Fruit fly (Drosophila melanogaster) whole organism, embryonic: Measurements from ENCODE around the gene CG11723.

Experiments used
- Asciz ChIP-seq: fragments of 200-800 bp; sonication (Bioruptor generic); optimal IDR thresholded peaks from 2 replicates; lab custom pipeline; 2017; ENCODE audit warnings: missing biosample characterization, mild to moderate bottlenecking, missing genetic modification characterization, missing genetic modification reagents
- Blimp-1 ChIP-seq: fragments of 200-800 bp; sonication (Bioruptor generic); optimal IDR thresholded peaks from 3 replicates; lab custom pipeline; 2018; ENCODE audit warnings: missing biosample characterization, missing genetic modification characterization, mild to moderate bottlenecking, moderate library complexity, missing genetic modification reagents
- CG10321 ChIP-seq: fragments of 200-800 bp; sonication (Bioruptor generic); IDR thresholded peaks from 2 replicates; pipeline ENCODE4 v1.3.6; 2022; ENCODE audit warnings: missing biosample characterization, missing genetic modification characterization
- CG12071 ChIP-seq: fragments of 200-800 bp; sonication (Bioruptor generic); optimal IDR thresholded peaks from 3 replicates; lab custom pipeline; 2018; ENCODE audit warnings: missing biosample characterization, mild to moderate bottlenecking, missing genetic modification characterization
- CG12391 ChIP-seq: fragments of 200-800 bp; sonication (Bioruptor generic); optimal IDR thresholded peaks from 3 replicates; lab custom pipeline; 2018; ENCODE audit warnings: missing biosample characterization, mild to moderate bottlenecking, missing genetic modification characterization, moderate library complexity
- CG12769 ChIP-seq: fragments of 200-800 bp; sonication (Bioruptor generic); optimal IDR thresholded peaks from 2 replicates; lab custom pipeline; 2019; ENCODE audit warnings: missing biosample characterization, mild to moderate bottlenecking, missing genetic modification characterization, moderate library complexity
- CG13894 ChIP-seq: fragments of 200-800 bp; sonication (Bioruptor generic); optimal IDR thresholded peaks from 3 replicates; lab custom pipeline; 2018; ENCODE audit warnings: missing biosample characterization, mild to moderate bottlenecking, missing genetic modification characterization, moderate library complexity
- CG15269 ChIP-seq: fragments of 200-800 bp; sonication (Bioruptor generic); optimal IDR thresholded peaks from 2 replicates; lab custom pipeline; 2018; ENCODE audit warnings: missing biosample characterization, mild to moderate bottlenecking, missing genetic modification characterization, moderate library complexity
- CG17361 ChIP-seq: fragments of 200-800 bp; sonication (Bioruptor generic); IDR thresholded peaks from 3 replicates; pipeline ENCODE4 v1.3.6; 2022; ENCODE audit warnings: missing biosample characterization, missing genetic modification characterization
- CG1832 ChIP-seq: fragments of 200-800 bp; sonication (Bioruptor generic); optimal IDR thresholded peaks from 2 replicates; lab custom pipeline; 2017; ENCODE audit warnings: missing biosample characterization, mild to moderate bottlenecking, missing genetic modification characterization, inconsistent platforms
- CG2129 ChIP-seq: fragments of 200-800 bp; sonication (Bioruptor generic); IDR thresholded peaks from 2 replicates; pipeline ENCODE4 v1.3.6; 2022; ENCODE audit warnings: missing biosample characterization, missing genetic modification characterization; ENCODE audit not compliant: partially characterized antibody
- CG2199 ChIP-seq: fragments of 200-800 bp; sonication (Bioruptor generic); IDR thresholded peaks from 3 replicates; pipeline ENCODE4 v1.3.6; 2022; ENCODE audit warnings: missing biosample characterization, missing genetic modification characterization
- CG30403 ChIP-seq: fragments of 200-800 bp; sonication (Bioruptor generic); optimal IDR thresholded peaks from 3 replicates; lab custom pipeline; 2016; ENCODE audit warnings: missing biosample characterization, missing genetic modification characterization
- CG9437 ChIP-seq: fragments of 200-800 bp; sonication (Bioruptor generic); optimal IDR thresholded peaks from 2 replicates; lab custom pipeline; 2018; ENCODE audit warnings: missing biosample characterization, mild to moderate bottlenecking, missing genetic modification characterization
- CG9727 ChIP-seq: fragments of 200-800 bp; sonication (Bioruptor generic); optimal IDR thresholded peaks from 3 replicates; lab custom pipeline; 2017; ENCODE audit warnings: missing biosample characterization, mild to moderate bottlenecking, missing genetic modification characterization
- Dbx ChIP-seq: fragments of 200-800 bp; sonication (Bioruptor generic); IDR thresholded peaks from 3 replicates; pipeline ENCODE4 v1.3.6; 2022; ENCODE audit warnings: missing biosample characterization, missing genetic modification characterization
- Drgx ChIP-seq: fragments of 200-800 bp; sonication (Bioruptor generic); IDR thresholded peaks from 2 replicates; pipeline ENCODE4 v1.3.6; 2022; ENCODE audit warnings: missing biosample characterization, missing genetic modification characterization
- Eip74EF ChIP-seq, 2 experiments: fragments of 200-800 bp in 1 of 2; fragments of >200 bp in 1 of 2; sonication (Bioruptor generic) in 1 of 2; optimal IDR thresholded peaks; 2 replicates each; lab custom pipeline; 2017 to 2019; ENCODE audit warnings: missing biosample characterization in 2 of 2, missing genetic modification characterization in 2 of 2, mild to moderate bottlenecking in 1 of 2, moderate library complexity in 1 of 2
- Med ChIP-seq: fragments of 200-800 bp; sonication (Bioruptor generic); peaks from one replicate; lab custom pipeline; 2016; ENCODE audit warnings: missing biosample characterization, missing genetic modification characterization, mild to moderate bottlenecking, inconsistent platforms, moderate library complexity
- NC2α ChIP-seq: fragments of 200-800 bp; sonication (Bioruptor generic); optimal IDR thresholded peaks from 2 replicates; lab custom pipeline; 2016; ENCODE audit warnings: missing biosample characterization, missing genetic modification characterization
- Pdp1 ChIP-seq, 2 experiments: fragments of 200-800 bp; sonication (Bioruptor generic); optimal IDR thresholded peaks; 3 replicates each; lab custom pipeline; 2016; ENCODE audit warnings: missing biosample characterization in 2 of 2, missing genetic modification characterization in 2 of 2, mild to moderate bottlenecking in 1 of 2, moderate library complexity in 1 of 2
- Sox102F ChIP-seq: fragments of 200-800 bp; sonication (Bioruptor generic); optimal IDR thresholded peaks from 2 replicates; lab custom pipeline; 2018; ENCODE audit warnings: missing biosample characterization, mild to moderate bottlenecking, missing genetic modification characterization, moderate library complexity
- Spps ChIP-seq: fragments of 200-800 bp; sonication (Bioruptor generic); optimal IDR thresholded peaks from 2 replicates; lab custom pipeline; 2018; ENCODE audit warnings: missing biosample characterization, mild to moderate bottlenecking, missing genetic modification characterization
- Stat92E ChIP-seq, 3 experiments: fragments of >200 bp in 2 of 3; fragments of 200-800 bp in 1 of 3; sonication (Bioruptor generic) in 1 of 3; optimal IDR thresholded peaks; 2 replicates each; lab custom pipeline; 2017 to 2019; ENCODE audit warnings: missing biosample characterization in 3 of 3, missing genetic modification characterization in 3 of 3, mild to moderate bottlenecking in 1 of 3, moderate library complexity in 1 of 3
- Trl ChIP-seq, 3 experiments: fragments of >200 bp in 2 of 3; fragments of 200-800 bp in 1 of 3; sonication (Bioruptor generic) in 1 of 3; optimal IDR thresholded peaks; 2 replicates in 1 of 3; 3 replicates in 2 of 3; lab custom pipeline; 2016 to 2017; ENCODE audit warnings: missing biosample characterization in 1 of 3, missing genetic modification characterization in 1 of 3
- Xrp1 ChIP-seq: fragments of 200-800 bp; sonication (Bioruptor generic); IDR thresholded peaks from 2 replicates; pipeline ENCODE4 v1.3.6; 2022; ENCODE audit warnings: missing biosample characterization, missing genetic modification characterization
- abd-A ChIP-seq: fragments of 200-800 bp; sonication (Bioruptor generic); optimal IDR thresholded peaks from 3 replicates; lab custom pipeline; 2019; ENCODE audit warnings: missing biosample characterization, mild to moderate bottlenecking, missing genetic modification characterization, moderate library complexity
- aop ChIP-seq: fragments of 200-800 bp; sonication (Bioruptor generic); IDR thresholded peaks from 2 replicates; pipeline ENCODE4 v1.3.6; 2022; ENCODE audit warnings: missing biosample characterization, missing genetic modification characterization
- ara ChIP-seq: fragments of 200-800 bp; sonication (Bioruptor generic); IDR thresholded peaks from 2 replicates; pipeline ENCODE4 v1.3.6; 2022; ENCODE audit warnings: missing biosample characterization, missing genetic modification characterization
- ase ChIP-seq: fragments of 200-800 bp; sonication (Bioruptor generic); IDR thresholded peaks from 3 replicates; pipeline ENCODE4 v1.3.6; 2022; ENCODE audit warnings: missing biosample characterization, missing genetic modification characterization
- bsh ChIP-seq, 2 experiments: fragments of 200-800 bp; sonication (Bioruptor generic); optimal IDR thresholded peaks; 2 replicates each; lab custom pipeline; 2017 to 2018; ENCODE audit warnings: mild to moderate bottlenecking in 2 of 2, missing biosample characterization in 2 of 2, missing genetic modification characterization in 2 of 2, moderate library complexity in 1 of 2
- cg ChIP-seq: fragments of 200-800 bp; sonication (Bioruptor generic); optimal IDR thresholded peaks from 3 replicates; lab custom pipeline; 2019; ENCODE audit warnings: missing biosample characterization, mild to moderate bottlenecking, missing genetic modification characterization, moderate library complexity
- chinmo ChIP-seq: fragments of 200-800 bp; sonication (Bioruptor generic); IDR thresholded peaks from 4 replicates; pipeline ENCODE4 v1.3.6; 2022; ENCODE audit warnings: missing biosample characterization, missing genetic modification characterization; ENCODE audit not compliant: partially characterized antibody
- crol ChIP-seq: fragments of 200-800 bp; sonication (Bioruptor generic); IDR thresholded peaks from 2 replicates; pipeline ENCODE4 v1.3.6; 2022; ENCODE audit warnings: missing biosample characterization, missing genetic modification characterization
- exex ChIP-seq: fragments of 200-800 bp; sonication (Bioruptor generic); optimal IDR thresholded peaks from 4 replicates; lab custom pipeline; 2018; ENCODE audit warnings: missing biosample characterization, mild to moderate bottlenecking, missing genetic modification characterization, moderate library complexity
- h ChIP-seq: fragments of >200 bp; optimal IDR thresholded peaks from 2 replicates; lab custom pipeline; 2017
- repo ChIP-seq: fragments of 200-800 bp; sonication (Bioruptor generic); optimal IDR thresholded peaks from 2 replicates; lab custom pipeline; 2016; ENCODE audit warnings: missing biosample characterization, missing genetic modification characterization
- sens ChIP-seq: fragments of 200-800 bp; sonication (Bioruptor generic); peaks from one replicate; lab custom pipeline; 2016; ENCODE audit warnings: missing biosample characterization, missing genetic modification characterization
- tio ChIP-seq: fragments of 200-800 bp; sonication (Bioruptor generic); optimal IDR thresholded peaks from 2 replicates; lab custom pipeline; 2017; ENCODE audit warnings: missing biosample characterization, missing genetic modification characterization, inconsistent platforms
- tll ChIP-seq, 2 experiments: fragments of 200-800 bp in 1 of 2; fragments of >200 bp in 1 of 2; sonication (Bioruptor generic) in 1 of 2; optimal IDR thresholded peaks; 2 replicates each; lab custom pipeline; 2017 to 2019; ENCODE audit warnings: missing biosample characterization in 2 of 2, missing genetic modification characterization in 2 of 2, mild to moderate bottlenecking in 1 of 2, moderate library complexity in 1 of 2
- twi ChIP-seq: fragments of 200-800 bp; optimal IDR thresholded peaks from 2 replicates; lab custom pipeline; 2019; ENCODE audit warnings: missing biosample characterization, mild to moderate bottlenecking, missing genetic modification characterization, moderate library complexity
- z ChIP-seq: fragments of 200-800 bp; sonication (Bioruptor generic); IDR thresholded peaks from 3 replicates; pipeline ENCODE4 v1.3.6; 2022; ENCODE audit warnings: missing biosample characterization, missing genetic modification characterization
- zf30C ChIP-seq: fragments of 200-800 bp; sonication (Bioruptor generic); optimal IDR thresholded peaks from 3 replicates; lab custom pipeline; 2018; ENCODE audit warnings: missing biosample characterization, mild to moderate bottlenecking, missing genetic modification characterization

CG11723 gene

dm6 chr2L:2175090-2175830 is 28.2 kb upstream of the CG11723 start (continued):
- 0 out of 2 replicates have a peak, but pooled peaks have one; percentile 45 for TF ChIP-seq Drgx (GFP tag; lab: Robert Waterston, UW)
- TF ChIP-seq, all 482 proteins: peak for 38

- TF ChIP-seq z = 0 out of 3 replicates have a peak, but pooled peaks have one; percentile 57
- peak in 1 of 2 experiments; percentile 87 for TF ChIP-seq Pdp1 (GFP tag; optimal IDR thresholded peaks at IDR 0.05; lab: Kevin White, UChicago)
- no peak for TF ChIP-seq ara (GFP tag; lab: Robert Waterston, UW)
- no peak for TF ChIP-seq exex (tag; lab: Kevin White, UChicago)
- peak; percentile 69 for TF ChIP-seq CG15269 (tag; lab: Kevin White, UChicago)
- TF ChIP-seq CG13894 (tag; lab: Kevin White, UChicago) = peak; percentile 18
- TF ChIP-seq Med (GFP tag; lab: Kevin White, UChicago) = peak; percentile 55
- TF ChIP-seq CG12071 (GFP tag; lab: Kevin White, UChicago) = no peak
- TF ChIP-seq Eip74EF (GFP tag; optimal IDR thresholded peaks at IDR 0.05; lab: Kevin White, UChicago) = peak in 1 of 2 experiments; percentile 78
- peak; percentile 49 for TF ChIP-seq CG12769
- TF ChIP-seq Asciz = no peak
- 0 out of 3 replicates have a peak, but pooled peaks have one; percentile 19 for TF ChIP-seq CG2199 (GFP tag; lab: Robert Waterston, UW)
- peak; percentile 49 for TF ChIP-seq CG1832
- peak; percentile 38; the same call in 1 of the 2 replicates for TF ChIP-seq aop
- peak; percentile 35 for TF ChIP-seq sens (GFP tag; lab: Kevin White, UChicago)
- no peak for TF ChIP-seq Spps
- TF ChIP-seq Dbx (GFP tag; lab: Robert Waterston, UW) = 0 out of 3 replicates have a peak, but pooled peaks have one; percentile 9
- TF ChIP-seq cg = peak; percentile 7
- peak; percentile 18; the same call in 1 of the 2 replicates for TF ChIP-seq CG10321
- TF ChIP-seq tio = no peak
- no peak for TF ChIP-seq CG2129 (GFP tag; lab: Robert Waterston, UW)
- no peak for TF ChIP-seq ase
- peak; percentile 1 to 25 for TF ChIP-seq Trl (optimal IDR thresholded peaks at IDR 0.05; lab: Kevin White, UChicago)
- TF ChIP-seq Trl (GFP tag; optimal IDR thresholded peaks at IDR 0.05; lab: Kevin White, UChicago) = no peak
- TF ChIP-seq, all 482 proteins: peak for 15
Measured at dm6 chr2L:2173604-2174003, 26.5 kb upstream of the CG11723 start.

dm6 chr2L:2173191-2173590 is 26.1 kb upstream of the CG11723 start:
- TF ChIP-seq chinmo (GFP tag; lab: Robert Waterston, UW) = 0 out of 4 replicates have a peak, but pooled peaks have one; percentile 54
- TF ChIP-seq CG9437 (GFP tag; lab: Kevin White, UChicago) = peak; percentile 56
- peak; percentile 78 for TF ChIP-seq crol (GFP tag; lab: Robert Waterston, UW)
- TF ChIP-seq CG17361 = no peak

- TF ChIP-seq abd-A (tag; lab: Kevin White, UChicago) (no peak), CG9727 (peak; percentile 15), Sox102F (GFP tag; lab: Kevin White, UChicago) (peak; percentile 27), twi (tag; lab: Kevin White, UChicago) (no peak), NC2α (GFP tag; lab: Kevin White, UChicago) (no peak), h (no peak), Stat92E (GFP tag; optimal IDR thresholded peaks at IDR 0.05; lab: Kevin White, UChicago) (no peak), CG12391 (peak; percentile 20), bsh (GFP tag; optimal IDR thresholded peaks at IDR 0.05; lab: Kevin White, UChicago) (peak in 1 of 2 experiments; percentile 36), repo (GFP tag; lab: Kevin White, UChicago) (no peak), sens (GFP tag; lab: Kevin White, UChicago) (peak; percentile 75), Blimp-1 (GFP tag; lab: Kevin White, UChicago) (peak; percentile 1), Xrp1 (GFP tag; lab: Robert Waterston, UW) (peak; percentile 21; the same call in 1 of the 2 replicates), tll (GFP tag; optimal IDR thresholded peaks at IDR 0.05; lab: Kevin White, UChicago) (no peak), CG30403 (GFP tag; lab: Kevin White, UChicago) (peak; percentile 21), zf30C (GFP tag; lab: Kevin White, UChicago) (peak; percentile 43)
Measured at dm6 chr2L:2172460-2173121, 25.5 kb upstream of the CG11723 start.
